Fruit fly (Drosophila melanogaster) whole organism, larva: ENCODE data around the gene CG43938.
A peak's percentile ranks its signal among the peaks of the same experiment; 100 is the strongest.

Experiments used
- noc ChIP-seq: fragments of 200-800 bp; sonication (Bioruptor generic); optimal IDR thresholded peaks from 3 replicates; lab custom pipeline; 2019; ENCODE audit warnings: missing biosample characterization, mild to moderate bottlenecking, missing genetic modification characterization, moderate library complexity

CG43938 gene

dm6 chr3L:21121353-21121752 lies at the start of gene CG43938:
Gene CG43938, plus strand, starts transcription at chr3L:21121653.
- TF ChIP-seq noc (tag; lab: Kevin White, UChicago), result no peak

- TF ChIP-seq noc (tag; lab: Kevin White, UChicago), result no peak
These were observed 41.0 kb upstream of the CG43938 start for dm6 chr3L:21080430-21080829.

- no peak for TF ChIP-seq noc (tag; lab: Kevin White, UChicago)
These were observed 32.6 kb upstream of the CG43938 start, which contains the start of gene CG33285 for dm6 chr3L:21088889-21089288. Gene CG33285, minus strand, starts transcription at chr3L:21088989.

dm6 chr3L:21090245-21090644 lies 31.2 kb upstream of the CG43938 start:
- no peak for TF ChIP-seq noc (tag; lab: Kevin White, UChicago)

dm6 chr3L:21097386-21097785 lies 24.1 kb upstream of the CG43938 start:
- TF ChIP-seq noc (tag; lab: Kevin White, UChicago), result no peak

dm6 chr3L:21098602-21099001 lies 22.9 kb upstream of the CG43938 start:
- TF ChIP-seq noc (tag; lab: Kevin White, UChicago), result no peak

dm6 chr3L:21099019-21099447 lies 22.4 kb upstream of the CG43938 start:
- no peak for TF ChIP-seq noc (tag; lab: Kevin White, UChicago)

- TF ChIP-seq noc (tag; lab: Kevin White, UChicago), result no peak
These were observed 21.5 kb upstream of the CG43938 start for dm6 chr3L:21099908-21100307.

- peak; percentile 47 for TF ChIP-seq noc (tag; lab: Kevin White, UChicago)
These were observed 21.0 kb upstream of the CG43938 start for dm6 chr3L:21100429-21100828.

dm6 chr3L:21101316-21101715 lies 20.1 kb upstream of the CG43938 start:
- TF ChIP-seq noc (tag; lab: Kevin White, UChicago), result peak; percentile 23

- TF ChIP-seq noc (tag; lab: Kevin White, UChicago), result no peak
These were observed 17.0 kb upstream of the CG43938 start for dm6 chr3L:21104338-21105018.

dm6 chr3L:21106883-21107282 lies 14.6 kb upstream of the CG43938 start:
- TF ChIP-seq noc (tag; lab: Kevin White, UChicago), result no peak

- no peak for TF ChIP-seq noc (tag; lab: Kevin White, UChicago)
These were observed 13.0 kb upstream of the CG43938 start for dm6 chr3L:21108454-21108853.

- TF ChIP-seq noc (tag; lab: Kevin White, UChicago), result no peak
These were observed 8.4 kb upstream of the CG43938 start for dm6 chr3L:21113061-21113460.

- TF ChIP-seq noc (tag; lab: Kevin White, UChicago), result no peak
These were observed 2.9 kb upstream of the CG43938 start for dm6 chr3L:21118602-21119001.

dm6 chr3L:21122522-21122923 lies 1.1 kb downstream of the CG43938 start:
- TF ChIP-seq noc (tag; lab: Kevin White, UChicago), result no peak

- TF ChIP-seq noc (tag; lab: Kevin White, UChicago), result no peak
These were observed 2.0 kb downstream of the CG43938 start, which contains the start of gene CG33284 for dm6 chr3L:21123453-21123852. Gene CG33284, plus strand, starts transcription at chr3L:21123753.
